Worm (Caenorhabditis elegans) whole organism, L2 larva: ENCODE measurements around the gene ina-1.

ENCODE experiments used
- nhr-10 ChIP-seq: sonication (generic microtip); optimal IDR thresholded peaks from 2 replicates; lab custom pipeline; 2017; ENCODE audit warnings: missing biosample characterization, missing genetic modification characterization
- snpc-4 ChIP-seq: fragments of 150-350 bp; optimal IDR thresholded peaks from 2 replicates; lab custom pipeline; 2014; ENCODE audit warnings: missing biosample characterization, missing genetic modification characterization

DNA sequence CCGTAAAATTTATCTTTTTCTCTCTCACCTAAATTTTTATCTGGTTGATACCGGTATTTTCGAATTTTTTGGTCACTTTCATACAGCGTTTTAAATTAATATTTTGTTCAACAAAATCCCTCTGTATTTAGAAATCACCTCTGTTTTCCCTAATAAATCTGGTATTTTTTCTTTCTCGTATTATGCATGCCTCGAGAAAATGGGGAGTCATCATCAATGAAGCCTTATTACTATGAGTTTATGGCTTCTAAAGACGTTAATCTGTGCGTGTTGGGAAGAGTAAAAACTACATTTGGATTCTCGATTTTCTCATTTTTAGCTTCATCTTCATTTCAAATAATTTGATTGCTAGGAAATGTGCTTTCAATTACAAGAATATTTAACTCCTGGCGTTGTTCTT, 13.1 kb upstream of the ina-1 start, which contains the start of gene ZC84.7:
- no peak for TF ChIP-seq nhr-10 (tag; lab: Kevin White, UChicago)
- TF ChIP-seq snpc-4 (tag; lab: Kevin White, UChicago) = no peak
